Worm (Caenorhabditis elegans): ENCODE data around the gene M106.2.

Gene M106.2

DNA sequence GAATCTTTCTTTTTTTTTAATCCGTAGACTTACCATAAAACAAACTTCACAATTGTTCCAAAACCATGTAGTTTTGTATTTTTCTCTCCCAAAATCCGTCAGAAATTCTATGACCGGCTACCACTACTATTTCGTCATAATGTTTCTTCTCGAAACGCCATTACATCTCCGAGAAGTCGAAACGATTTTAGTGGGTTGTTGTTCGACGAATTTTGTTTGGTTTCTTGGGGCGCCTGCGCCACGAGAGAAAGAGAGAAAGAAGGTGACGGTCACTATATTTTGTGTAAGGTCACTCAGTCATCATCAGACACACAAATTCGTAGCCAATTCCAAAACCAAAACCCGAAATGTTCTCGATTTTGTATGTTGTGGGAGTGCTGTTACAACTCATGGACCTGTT, 37.3 kb upstream of the M106.2 start:
- no peak for TF ChIP-seq zip-5 (tag; optimal IDR thresholded peaks at IDR 0.05)
- no peak for TF ChIP-seq elt-4 (tag; optimal IDR thresholded peaks at IDR 0.05)
- no peak for TF ChIP-seq ceh-6 (GFP tag; optimal IDR thresholded peaks at IDR 0.05)
- TF ChIP-seq hlh-30 (tag; optimal IDR thresholded peaks at IDR 0.05; ENCODE audit: insufficient read depth) = no peak
- no peak for TF ChIP-seq ahr-1 (tag; optimal IDR thresholded peaks at IDR 0.05)
- no peak for TF ChIP-seq sox-4 (tag; optimal IDR thresholded peaks at IDR 0.05)
- no peak for TF ChIP-seq Y22D7AL.16 (tag; optimal IDR thresholded peaks at IDR 0.05)
- TF ChIP-seq ceh-34 (tag; optimal IDR thresholded peaks at IDR 0.05) = no peak
- no peak for TF ChIP-seq unc-55 (GFP tag; optimal IDR thresholded peaks at IDR 0.05)
- TF ChIP-seq pha-4 (tag; optimal IDR thresholded peaks at IDR 0.05) = no peak
- TF ChIP-seq npax-4 (tag; optimal IDR thresholded peaks at IDR 0.05) = no peak

DNA sequence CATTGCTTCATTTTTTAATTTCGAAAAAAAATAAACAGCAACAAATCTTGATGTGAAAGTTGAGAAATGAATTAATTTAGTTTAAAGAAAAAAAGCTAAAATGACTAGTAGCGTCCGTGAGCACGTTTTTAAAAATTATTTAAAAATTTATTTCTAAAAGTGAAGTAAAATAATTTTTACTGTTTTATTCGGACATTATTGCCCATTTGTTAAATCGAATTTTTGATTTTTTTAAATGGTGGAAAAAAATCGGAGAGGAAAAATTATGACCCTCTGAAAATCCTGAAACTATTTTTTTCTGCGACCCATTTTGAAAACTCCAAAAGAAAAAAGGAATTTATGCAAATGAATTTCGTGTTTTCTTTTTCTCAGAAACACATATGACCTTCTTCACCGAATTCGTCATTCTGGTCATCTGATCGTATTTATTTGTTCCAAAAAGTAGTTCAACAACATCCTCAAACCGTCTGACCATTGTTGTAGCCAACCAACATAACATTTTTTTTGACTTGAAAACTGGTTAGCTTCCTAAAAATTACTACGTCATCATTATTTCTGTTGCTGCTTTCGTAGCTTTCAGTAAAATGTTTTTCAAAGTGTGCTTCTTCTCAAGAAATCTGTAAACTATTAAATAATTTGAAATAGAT, 36.2 kb upstream of the M106.2 start, which contains the start of gene F44F4.3:
Gene F44F4.3, minus strand, starts transcription at position 51 of the 647 bp plus-strand sequence.
- TF ChIP-seq dve-1 (tag; optimal IDR thresholded peaks at IDR 0.05) = no peak
- no peak for TF ChIP-seq nhr-11 (tag; optimal IDR thresholded peaks at IDR 0.05)
- TF ChIP-seq unc-55 (GFP tag; optimal IDR thresholded peaks at IDR 0.05) = no peak
- TF ChIP-seq ceh-34 (tag; optimal IDR thresholded peaks at IDR 0.05) = no peak
- TF ChIP-seq elt-2 (tag; optimal IDR thresholded peaks at IDR 0.05) = no peak
- TF ChIP-seq syd-9 (tag; optimal IDR thresholded peaks at IDR 0.05) = no peak
- TF ChIP-seq lim-6 (tag; optimal IDR thresholded peaks at IDR 0.05) = no peak
- TF ChIP-seq pax-1 (tag; optimal IDR thresholded peaks at IDR 0.05) = no peak
- TF ChIP-seq ceh-48 (tag; optimal IDR thresholded peaks at IDR 0.05) = no peak
- TF ChIP-seq F13H6.1 (tag; optimal IDR thresholded peaks at IDR 0.05) = no peak
- TF ChIP-seq K09A11.1 (tag; optimal IDR thresholded peaks at IDR 0.05; ENCODE audit: insufficient read depth) = no peak
- no peak for TF ChIP-seq rnt-1 (tag; optimal IDR thresholded peaks at IDR 0.05)

DNA sequence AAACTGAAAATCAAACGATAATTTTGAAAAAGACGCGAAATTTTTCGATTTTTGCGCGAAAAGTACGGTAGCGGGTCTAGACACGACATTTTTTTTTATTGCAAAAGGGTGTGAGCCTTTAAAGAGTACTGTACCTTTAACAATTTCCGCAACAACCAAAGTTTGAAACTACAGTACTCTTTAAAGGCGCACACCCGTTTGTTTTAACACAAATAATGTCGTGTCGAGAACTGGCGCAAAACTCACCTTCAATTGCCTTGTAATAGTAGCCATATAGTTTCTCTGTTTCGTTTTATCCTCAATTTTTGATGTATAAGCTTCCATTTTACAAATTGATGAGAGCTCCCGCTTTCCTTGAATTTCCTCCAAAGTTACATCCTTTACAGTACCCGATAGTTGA, 35.4 kb upstream of the M106.2 start:
- TF ChIP-seq pros-1 (tag; optimal IDR thresholded peaks at IDR 0.05) (no peak), K09A11.1 (tag; optimal IDR thresholded peaks at IDR 0.05; ENCODE audit: insufficient read depth) (no peak), ceh-45 (GFP tag; IDR thresholded peaks at IDR 0.05) (no peak), C08G9.2 (tag; optimal IDR thresholded peaks at IDR 0.05) (no peak)

DNA sequence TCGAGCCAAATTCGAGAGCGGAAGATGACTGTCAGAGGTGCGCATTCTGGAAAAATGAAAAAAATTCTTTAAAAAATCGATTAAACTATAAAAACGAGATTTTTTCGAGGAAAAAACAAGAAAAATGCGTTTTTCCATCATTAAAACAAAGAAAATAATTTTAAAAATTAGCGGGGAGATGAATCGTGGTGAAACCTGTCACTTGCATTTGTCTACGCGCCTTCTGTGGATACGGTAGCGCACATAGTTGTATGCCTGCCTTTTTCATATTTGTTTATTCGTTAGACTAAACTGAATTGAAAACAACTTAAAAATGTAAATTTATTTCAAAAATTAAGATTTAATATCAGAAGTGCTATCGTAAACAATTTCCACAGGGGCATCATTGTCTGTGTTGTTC, 34.6 kb upstream of the M106.2 start, which contains the start of gene egg-3:
Gene egg-3, minus strand, starts transcription at position 46 of the 400 bp plus-strand sequence.
- TF ChIP-seq C38D4.7 (GFP tag; optimal IDR thresholded peaks at IDR 0.05) (no peak), lin-11 (tag; optimal IDR thresholded peaks at IDR 0.05) (no peak), syd-9 (tag; optimal IDR thresholded peaks at IDR 0.05) (no peak), sox-2 (GFP tag; IDR thresholded peaks at IDR 0.05) (no peak), ceh-19 (GFP tag; optimal IDR thresholded peaks at IDR 0.05) (no peak), elt-2 (tag; optimal IDR thresholded peaks at IDR 0.05) (no peak), K09A11.1 (tag; optimal IDR thresholded peaks at IDR 0.05; ENCODE audit: insufficient read depth) (no peak), lim-6 (tag; optimal IDR thresholded peaks at IDR 0.05) (no peak), ceh-45 (GFP tag; IDR thresholded peaks at IDR 0.05) (no peak), pax-1 (tag; optimal IDR thresholded peaks at IDR 0.05) (no peak), ceh-2 (tag; optimal IDR thresholded peaks at IDR 0.05) (no peak), T23F11.4 (GFP tag; optimal IDR thresholded peaks at IDR 0.05) (no peak), hlh-8 (tag; optimal IDR thresholded peaks at IDR 0.05) (no peak)

DNA sequence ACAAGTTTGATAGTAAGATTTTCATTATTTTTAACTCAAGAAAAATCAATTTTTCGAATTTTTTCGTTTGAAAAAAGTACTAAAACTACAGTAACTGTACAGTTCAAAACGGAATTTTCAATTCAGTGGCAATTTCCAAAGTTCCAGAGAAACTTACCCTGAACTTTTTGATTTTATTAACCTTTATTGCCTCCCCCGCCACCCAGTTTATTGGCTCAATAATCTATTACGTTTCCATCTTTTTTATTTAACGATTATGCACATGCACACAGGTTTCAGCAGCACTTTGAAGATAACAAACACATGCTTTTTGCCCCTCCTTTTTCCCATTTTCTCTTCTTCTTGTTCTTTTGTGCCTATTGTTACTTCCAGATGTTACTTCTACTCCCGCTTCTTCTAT, 30.8 kb upstream of the M106.2 start, which contains the start of gene lurp-1:
Gene lurp-1, plus strand, starts transcription at position 301 of the 400 bp plus-strand sequence.
- TF ChIP-seq ref-2 (tag; optimal IDR thresholded peaks at IDR 0.05) (no peak), ceh-24 (tag; optimal IDR thresholded peaks at IDR 0.05) (no peak), elt-2 (tag; optimal IDR thresholded peaks at IDR 0.05) (no peak), ceh-22 (tag; optimal IDR thresholded peaks at IDR 0.05) (no peak), tbx-2 (tag; optimal IDR thresholded peaks at IDR 0.05) (no peak), ceh-34 (tag; optimal IDR thresholded peaks at IDR 0.05) (no peak), pat-9 (tag; optimal IDR thresholded peaks at IDR 0.05) (no peak), ceh-9 (tag; optimal IDR thresholded peaks at IDR 0.05) (no peak), fkh-10 (GFP tag; optimal IDR thresholded peaks at IDR 0.05) (no peak), pha-4 (tag; optimal IDR thresholded peaks at IDR 0.05) (no peak), gmeb-2 (tag; optimal IDR thresholded peaks at IDR 0.05) (no peak), hlh-6 (tag; optimal IDR thresholded peaks at IDR 0.05) (no peak)
